Fruit fly (Drosophila melanogaster) whole organism, embryonic: ENCODE results near the gene Tep4.
A peak's percentile ranks its signal among the peaks of the same experiment; 100 is the strongest.

Source experiments
- Atf3 ChIP-seq: fragments of 200-800 bp; sonication (Bioruptor generic); optimal IDR thresholded peaks from 3 replicates; lab custom pipeline; 2016; ENCODE audit warnings: missing biosample characterization, missing genetic modification characterization
- Awh ChIP-seq: fragments of 200-800 bp; sonication (Bioruptor generic); IDR thresholded peaks from 2 replicates; pipeline ENCODE4, ENCODE4 v1.3.6; 2022; ENCODE audit warnings: missing biosample characterization, missing genetic modification characterization
- Bgb ChIP-seq: fragments of 200-800 bp; sonication (Bioruptor generic); IDR thresholded peaks from 2 replicates; pipeline ENCODE4 v1.3.6; 2022; ENCODE audit warnings: missing biosample characterization, missing genetic modification characterization; ENCODE audit not compliant: partially characterized antibody
- CG1024 ChIP-seq: fragments of 200-800 bp; sonication (Bioruptor generic); IDR thresholded peaks from 2 replicates; pipeline ENCODE4 v1.3.6; 2022; ENCODE audit warnings: missing biosample characterization, missing genetic modification characterization
- CG11695 ChIP-seq: fragments of 200-800 bp; sonication (Bioruptor generic); IDR thresholded peaks from 3 replicates; pipeline ENCODE4 v1.3.6; 2022; ENCODE audit warnings: missing biosample characterization, missing genetic modification characterization
- CG13296 ChIP-seq: fragments of 200-800 bp; sonication (Bioruptor generic); optimal IDR thresholded peaks from 3 replicates; lab custom pipeline; 2018; ENCODE audit warnings: missing biosample characterization, mild to moderate bottlenecking, missing genetic modification characterization
- CG14014 ChIP-seq: fragments of 200-800 bp; sonication (Bioruptor generic); IDR thresholded peaks from 2 replicates; pipeline ENCODE4 v1.3.6; 2022; ENCODE audit warnings: missing biosample characterization, missing genetic modification characterization
- CG14667 ChIP-seq: fragments of 200-800 bp; sonication (Bioruptor generic); IDR thresholded peaks from 2 replicates; pipeline ENCODE4 v1.3.6; 2022; ENCODE audit warnings: missing biosample characterization, missing genetic modification characterization
- CG15011 ChIP-seq: fragments of 200-800 bp; sonication (Bioruptor generic); optimal IDR thresholded peaks from 3 replicates; lab custom pipeline; 2018; ENCODE audit warnings: missing biosample characterization, mild to moderate bottlenecking, missing genetic modification characterization
- CG15073 ChIP-seq: fragments of 200-800 bp; sonication (Bioruptor generic); optimal IDR thresholded peaks from 2 replicates; lab custom pipeline; 2016; ENCODE audit warnings: missing biosample characterization, missing genetic modification characterization
- CG1529 ChIP-seq: fragments of 200-800 bp; sonication (Bioruptor generic); optimal IDR thresholded peaks from 3 replicates; lab custom pipeline; 2018; ENCODE audit warnings: missing biosample characterization, missing genetic modification characterization
- CG1602 ChIP-seq: fragments of 200-800 bp; sonication (Bioruptor generic); optimal IDR thresholded peaks from 3 replicates; lab custom pipeline; 2016; ENCODE audit warnings: missing biosample characterization, missing genetic modification characterization
- CG16813 ChIP-seq: fragments of 200-800 bp; sonication (Bioruptor generic); IDR thresholded peaks from 3 replicates; pipeline ENCODE4 v1.3.6; 2022; ENCODE audit warnings: missing biosample characterization, missing genetic modification characterization; ENCODE audit not compliant: partially characterized antibody
- CG17385 ChIP-seq: fragments of 200-800 bp; sonication (Bioruptor generic); optimal IDR thresholded peaks from 3 replicates; lab custom pipeline; 2018; ENCODE audit warnings: missing biosample characterization, mild to moderate bottlenecking, missing genetic modification characterization
- CG1792 ChIP-seq: fragments of 200-800 bp; sonication (Bioruptor generic); optimal IDR thresholded peaks from 2 replicates; lab custom pipeline; 2016; ENCODE audit warnings: missing biosample characterization, missing genetic modification characterization
- CG18476 ChIP-seq: fragments of 200-800 bp; sonication (Bioruptor generic); optimal IDR thresholded peaks from 2 replicates; lab custom pipeline; 2016; ENCODE audit warnings: missing biosample characterization, mild to moderate bottlenecking, missing genetic modification characterization
- CG18764 ChIP-seq: fragments of 200-800 bp; sonication (Bioruptor generic); optimal IDR thresholded peaks from 3 replicates; lab custom pipeline; 2016; ENCODE audit warnings: missing biosample characterization, missing genetic modification characterization
- CG2678 ChIP-seq: fragments of 200-800 bp; sonication (Bioruptor generic); optimal IDR thresholded peaks from 3 replicates; lab custom pipeline; 2019; ENCODE audit warnings: missing biosample characterization, mild to moderate bottlenecking, missing genetic modification characterization, moderate library complexity
- CG30020 ChIP-seq: fragments of 200-800 bp; optimal IDR thresholded peaks from 2 replicates; lab custom pipeline; 2019; ENCODE audit warnings: missing biosample characterization, mild to moderate bottlenecking, missing genetic modification characterization, moderate library complexity
- CG33213 ChIP-seq: fragments of 200-800 bp; sonication (Bioruptor generic); optimal IDR thresholded peaks from 3 replicates; lab custom pipeline; 2016; ENCODE audit warnings: missing biosample characterization, missing genetic modification characterization
- CG34422 ChIP-seq: fragments of 200-800 bp; sonication (Bioruptor generic); IDR thresholded peaks from 3 replicates; pipeline ENCODE4 v1.3.6; 2022; ENCODE audit warnings: missing biosample characterization, missing genetic modification characterization
- CG4854 ChIP-seq: fragments of 200-800 bp; sonication (Bioruptor generic); optimal IDR thresholded peaks from 2 replicates; lab custom pipeline; 2016; ENCODE audit warnings: missing biosample characterization, missing genetic modification characterization, inconsistent platforms
- CG6654 ChIP-seq: fragments of 200-800 bp; sonication (Bioruptor generic); optimal IDR thresholded peaks from 2 replicates; lab custom pipeline; 2017; ENCODE audit warnings: missing biosample characterization, mild to moderate bottlenecking, missing genetic modification characterization
- CG6813 ChIP-seq: fragments of 200-800 bp; sonication (Bioruptor generic); optimal IDR thresholded peaks from 2 replicates; lab custom pipeline; 2017; ENCODE audit warnings: missing biosample characterization, missing genetic modification characterization, mild to moderate bottlenecking, moderate library complexity, missing genetic modification reagents
- CG8359 ChIP-seq: fragments of 200-800 bp; sonication (Bioruptor generic); optimal IDR thresholded peaks from 2 replicates; lab custom pipeline; 2017; ENCODE audit warnings: missing biosample characterization, mild to moderate bottlenecking, missing genetic modification characterization, borderline replicate concordance
- CG9609 ChIP-seq: fragments of 200-800 bp; sonication (Bioruptor generic); optimal IDR thresholded peaks from 3 replicates; lab custom pipeline; 2016; ENCODE audit warnings: missing biosample characterization, missing genetic modification characterization
- CTCF ChIP-seq: fragments of 200-800 bp; sonication (Bioruptor generic); optimal IDR thresholded peaks from 2 replicates; lab custom pipeline; 2017; ENCODE audit warnings: missing biosample characterization, mild to moderate bottlenecking, missing genetic modification characterization, moderate library complexity
- Camta ChIP-seq: fragments of 200-800 bp; sonication (Bioruptor generic); optimal IDR thresholded peaks from 2 replicates; lab custom pipeline; 2016; ENCODE audit warnings: missing biosample characterization, missing genetic modification characterization
- CkIIα-i1 ChIP-seq: fragments of 200-800 bp; sonication (Bioruptor generic); IDR thresholded peaks from 2 replicates; pipeline ENCODE4 v1.3.6; 2022; ENCODE audit warnings: missing biosample characterization, missing genetic modification characterization
- CrebB ChIP-seq: fragments of 200-800 bp; sonication (Bioruptor generic); optimal IDR thresholded peaks from 3 replicates; lab custom pipeline; 2018; ENCODE audit warnings: missing biosample characterization, mild to moderate bottlenecking, missing genetic modification characterization
- Dfd ChIP-seq, 2 experiments: fragments of >200 bp; optimal IDR thresholded peaks; 2 replicates each; lab custom pipeline; 2017; ENCODE audit warnings: missing biosample characterization in 2 of 2, missing genetic modification characterization in 2 of 2
- Doc3 ChIP-seq: fragments of 200-800 bp; sonication (Bioruptor generic); IDR thresholded peaks from 3 replicates; pipeline ENCODE4 v1.3.6; 2022; ENCODE audit warnings: missing biosample characterization, missing genetic modification characterization; ENCODE audit not compliant: partially characterized antibody
- Ets65A ChIP-seq: fragments of 200-800 bp; sonication (Bioruptor generic); peaks from one replicate; lab custom pipeline; 2016; ENCODE audit warnings: missing biosample characterization, missing genetic modification characterization
- Fer1 ChIP-seq: fragments of 200-800 bp; sonication (Bioruptor generic); optimal IDR thresholded peaks from 2 replicates; lab custom pipeline; 2017; ENCODE audit warnings: missing biosample characterization, mild to moderate bottlenecking, missing genetic modification characterization
- HLH3B ChIP-seq: fragments of 200-800 bp; sonication (Bioruptor generic); IDR thresholded peaks from 2 replicates; pipeline ENCODE4 v1.3.6; 2022; ENCODE audit warnings: missing biosample characterization, missing genetic modification characterization
- Lpt ChIP-seq: fragments of >200 bp; optimal IDR thresholded peaks from 2 replicates; lab custom pipeline; 2018; ENCODE audit warnings: missing biosample characterization, missing genetic modification characterization
- Med ChIP-seq: fragments of 200-800 bp; sonication (Bioruptor generic); peaks from one replicate; lab custom pipeline; 2016; ENCODE audit warnings: missing biosample characterization, missing genetic modification characterization, mild to moderate bottlenecking, inconsistent platforms, moderate library complexity
- Ravus ChIP-seq: fragments of 200-800 bp; sonication (Bioruptor generic); IDR thresholded peaks from 2 replicates; pipeline ENCODE4 v1.3.6; 2022; ENCODE audit warnings: missing biosample characterization, missing genetic modification characterization
- Taf1 ChIP-seq: fragments of 200-800 bp; sonication (Bioruptor generic); IDR thresholded peaks from 2 replicates; pipeline ENCODE4 v1.3.6; 2022; ENCODE audit warnings: missing biosample characterization, missing genetic modification characterization
- ara ChIP-seq: fragments of 200-800 bp; sonication (Bioruptor generic); IDR thresholded peaks from 2 replicates; pipeline ENCODE4 v1.3.6; 2022; ENCODE audit warnings: missing biosample characterization, missing genetic modification characterization
- btn ChIP-seq: fragments of 200-800 bp; sonication (Bioruptor generic); optimal IDR thresholded peaks from 2 replicates; lab custom pipeline; 2016; ENCODE audit warnings: missing biosample characterization, missing genetic modification characterization
- chinmo ChIP-seq: fragments of 200-800 bp; sonication (Bioruptor generic); IDR thresholded peaks from 4 replicates; pipeline ENCODE4 v1.3.6; 2022; ENCODE audit warnings: missing biosample characterization, missing genetic modification characterization; ENCODE audit not compliant: partially characterized antibody
- da ChIP-seq: fragments of 200-800 bp; sonication (Bioruptor generic); optimal IDR thresholded peaks from 2 replicates; lab custom pipeline; 2016; ENCODE audit warnings: missing biosample characterization, missing genetic modification characterization
- gsb-n ChIP-seq: fragments of 200-800 bp; sonication (Bioruptor generic); optimal IDR thresholded peaks from 3 replicates; lab custom pipeline; 2018; ENCODE audit warnings: missing biosample characterization, mild to moderate bottlenecking, missing genetic modification characterization
- insv ChIP-seq, 2 experiments: fragments of 200-800 bp; sonication (Bioruptor generic); optimal IDR thresholded peaks; 3 replicates each; lab custom pipeline; 2016 to 2018; ENCODE audit warnings: missing biosample characterization in 2 of 2, missing genetic modification characterization in 2 of 2
- jigr1 ChIP-seq: fragments of 200-800 bp; sonication (Bioruptor generic); IDR thresholded peaks from 3 replicates; pipeline ENCODE4 v1.3.6; 2022; ENCODE audit warnings: missing biosample characterization, missing genetic modification characterization
- kay ChIP-seq: fragments of 200-800 bp; sonication (Bioruptor generic); optimal IDR thresholded peaks from 2 replicates; lab custom pipeline; 2016; ENCODE audit warnings: missing biosample characterization, missing genetic modification characterization
- lab ChIP-seq: fragments of 200-800 bp; sonication (Bioruptor generic); optimal IDR thresholded peaks from 3 replicates; lab custom pipeline; 2017; ENCODE audit warnings: missing biosample characterization, missing genetic modification characterization, mild to moderate bottlenecking, moderate library complexity, missing genetic modification reagents
- mirr ChIP-seq: fragments of 200-800 bp; sonication (Bioruptor generic); optimal IDR thresholded peaks from 3 replicates; lab custom pipeline; 2018; ENCODE audit warnings: missing biosample characterization, mild to moderate bottlenecking, missing genetic modification characterization
- onecut ChIP-seq: fragments of 200-800 bp; sonication (Bioruptor generic); IDR thresholded peaks from 2 replicates; pipeline ENCODE4 v1.3.6; 2022; ENCODE audit warnings: missing biosample characterization, missing genetic modification characterization
- pb ChIP-seq: fragments of 200-800 bp; sonication (Bioruptor generic); optimal IDR thresholded peaks from 3 replicates; lab custom pipeline; 2016; ENCODE audit warnings: missing biosample characterization, missing genetic modification characterization
- tin ChIP-seq: fragments of 200-800 bp; sonication (Bioruptor generic); optimal IDR thresholded peaks from 3 replicates; lab custom pipeline; 2016; ENCODE audit warnings: missing biosample characterization, missing genetic modification characterization
- unpg ChIP-seq: fragments of 200-800 bp; sonication (Bioruptor generic); optimal IDR thresholded peaks from 3 replicates; lab custom pipeline; 2018; ENCODE audit warnings: missing biosample characterization, mild to moderate bottlenecking, missing genetic modification characterization, moderate library complexity

Gene Tep4

dm6 chr2L:19548158-19548557 is at the start of gene Tep4 (continued):
- TF ChIP-seq chinmo (GFP tag; lab: Robert Waterston, UW) (peak; percentile 92; the same call in 3 of the 4 replicates), CG2678 (tag; lab: Kevin White, UChicago) (no peak), Dfd (GFP tag; optimal IDR thresholded peaks at IDR 0.05; lab: Kevin White, UChicago) (no peak), CG9609 (GFP tag; lab: Kevin White, UChicago) (no peak), CG15073 (GFP tag; lab: Kevin White, UChicago) (no peak), CG11695 (no peak), CG1792 (GFP tag; lab: Kevin White, UChicago) (no peak), Med (GFP tag; lab: Kevin White, UChicago) (peak; percentile 44), CG13296 (GFP tag; lab: Kevin White, UChicago) (no peak), pb (no peak), CG33213 (GFP tag; lab: Kevin White, UChicago) (no peak), Camta (GFP tag; lab: Kevin White, UChicago) (no peak), CG1024 (no peak), tin (GFP tag; lab: Kevin White, UChicago) (no peak), CG14667 (no peak), Ets65A (GFP tag; lab: Kevin White, UChicago) (no peak), HLH3B (GFP tag; lab: Robert Waterston, UW) (no peak), CG8359 (no peak), CG4854 (no peak), CrebB (peak; percentile 54), btn (GFP tag; lab: Kevin White, UChicago) (no peak), Taf1 (GFP tag; lab: Robert Waterston, UW) (no peak), Doc3 (no peak), CG30020 (no peak), CG16813 (GFP tag; lab: Robert Waterston, UW) (no peak), CG15011 (GFP tag; lab: Kevin White, UChicago) (no peak), CTCF (GFP tag; lab: Kevin White, UChicago) (no peak), da (GFP tag; lab: Kevin White, UChicago) (no peak), CkIIα-i1 (no peak), lab (GFP tag; lab: Kevin White, UChicago) (no peak), Ravus (no peak), gsb-n (tag; lab: Kevin White, UChicago) (no peak), Lpt (GFP tag; lab: Kevin White, UChicago) (no peak), onecut (GFP tag; lab: Robert Waterston, UW) (no peak), unpg (GFP tag; lab: Kevin White, UChicago) (no peak), CG6813 (no peak), CG17385 (peak; percentile 4), Awh (no peak), CG6654 (GFP tag; lab: Kevin White, UChicago) (no peak), insv (GFP tag; optimal IDR thresholded peaks at IDR 0.05; lab: Kevin White, UChicago) (no peak), CG1529 (no peak), CG18764 (GFP tag; lab: Kevin White, UChicago) (no peak), Atf3 (no peak), mirr (GFP tag; lab: Kevin White, UChicago) (peak; percentile 53), CG34422 (GFP tag; lab: Robert Waterston, UW) (no peak), Fer1 (GFP tag; lab: Kevin White, UChicago) (no peak), CG14014 (GFP tag; lab: Robert Waterston, UW) (no peak), CG1602 (GFP tag; lab: Kevin White, UChicago) (no peak), ara (GFP tag; lab: Robert Waterston, UW) (no peak), CG18476 (GFP tag; lab: Kevin White, UChicago) (no peak), Bgb (GFP tag; lab: Robert Waterston, UW) (no peak), jigr1 (no peak), kay (peak; percentile 56)
